Fruit fly (Drosophila melanogaster) whole organism, embryonic: ENCODE results near the gene CG10195.

Source experiments
- Bgb ChIP-seq: fragments of 200-800 bp; sonication (Bioruptor generic); IDR thresholded peaks from 2 replicates; pipeline ENCODE4 v1.3.6; 2022; ENCODE audit warnings: missing biosample characterization, missing genetic modification characterization; ENCODE audit not compliant: partially characterized antibody
- Bteb2 ChIP-seq: fragments of 200-800 bp; sonication (Bioruptor generic); optimal IDR thresholded peaks from 2 replicates; lab custom pipeline; 2016; ENCODE audit warnings: missing biosample characterization, missing genetic modification characterization
- CG10654 ChIP-seq: fragments of 200-800 bp; sonication (Bioruptor generic); optimal IDR thresholded peaks from 2 replicates; lab custom pipeline; 2016; ENCODE audit warnings: missing biosample characterization, missing genetic modification characterization
- CG1233 ChIP-seq: fragments of 200-800 bp; sonication (Bioruptor generic); optimal IDR thresholded peaks from 4 replicates; lab custom pipeline; 2018; ENCODE audit warnings: missing biosample characterization, mild to moderate bottlenecking, missing genetic modification characterization
- CG12659 ChIP-seq: fragments of 200-800 bp; sonication (Bioruptor generic); optimal IDR thresholded peaks from 3 replicates; lab custom pipeline; 2017; ENCODE audit warnings: mild to moderate bottlenecking, missing biosample characterization, missing genetic modification reagents, missing genetic modification characterization
- CG13894 ChIP-seq: fragments of 200-800 bp; sonication (Bioruptor generic); optimal IDR thresholded peaks from 3 replicates; lab custom pipeline; 2018; ENCODE audit warnings: missing biosample characterization, mild to moderate bottlenecking, missing genetic modification characterization, moderate library complexity
- CG1647 ChIP-seq: fragments of 200-800 bp; sonication (Bioruptor generic); optimal IDR thresholded peaks from 3 replicates; lab custom pipeline; 2016; ENCODE audit warnings: missing biosample characterization, missing genetic modification characterization
- CG18764 ChIP-seq: fragments of 200-800 bp; sonication (Bioruptor generic); optimal IDR thresholded peaks from 3 replicates; lab custom pipeline; 2016; ENCODE audit warnings: missing biosample characterization, missing genetic modification characterization
- CG2129 ChIP-seq: fragments of 200-800 bp; sonication (Bioruptor generic); IDR thresholded peaks from 2 replicates; pipeline ENCODE4 v1.3.6; 2022; ENCODE audit warnings: missing biosample characterization, missing genetic modification characterization; ENCODE audit not compliant: partially characterized antibody
- CG2712 ChIP-seq: fragments of 200-800 bp; optimal IDR thresholded peaks from 3 replicates; lab custom pipeline; 2019; ENCODE audit warnings: missing biosample characterization, mild to moderate bottlenecking, missing genetic modification characterization, moderate library complexity
- CG4282 ChIP-seq: fragments of 200-800 bp; sonication (Bioruptor generic); optimal IDR thresholded peaks from 2 replicates; lab custom pipeline; 2016; ENCODE audit warnings: missing biosample characterization, missing genetic modification characterization
- CG4328 ChIP-seq: fragments of 200-800 bp; sonication (Bioruptor generic); optimal IDR thresholded peaks from 3 replicates; lab custom pipeline; 2017; ENCODE audit warnings: missing biosample characterization, missing genetic modification reagents, missing genetic modification characterization
- CG4404 ChIP-seq: fragments of 200-800 bp; sonication (Bioruptor generic); IDR thresholded peaks from 2 replicates; pipeline ENCODE4 v1.3.6; 2022; ENCODE audit warnings: missing biosample characterization, missing genetic modification characterization
- CG4424 ChIP-seq: fragments of 200-800 bp; sonication (Bioruptor generic); optimal IDR thresholded peaks from 3 replicates; lab custom pipeline; 2016; ENCODE audit warnings: missing biosample characterization, missing genetic modification characterization
- CG4617 ChIP-seq: fragments of 200-800 bp; sonication (Bioruptor generic); optimal IDR thresholded peaks from 3 replicates; lab custom pipeline; 2016; ENCODE audit warnings: missing biosample characterization, missing genetic modification characterization, borderline replicate concordance
- CG6175 ChIP-seq: fragments of 200-800 bp; sonication (Bioruptor generic); IDR thresholded peaks from 3 replicates; pipeline ENCODE4 v1.3.6; 2022; ENCODE audit warnings: missing biosample characterization, missing genetic modification characterization
- CG6683 ChIP-seq: fragments of 200-800 bp; sonication (Bioruptor generic); optimal IDR thresholded peaks from 2 replicates; lab custom pipeline; 2017; ENCODE audit warnings: missing biosample characterization, mild to moderate bottlenecking, missing genetic modification characterization, missing genetic modification reagents
- CG9215 ChIP-seq: fragments of 200-800 bp; sonication (Bioruptor generic); IDR thresholded peaks from 2 replicates; pipeline ENCODE4 v1.3.6; 2022; ENCODE audit warnings: missing biosample characterization, missing genetic modification characterization
- D19B ChIP-seq: fragments of 200-800 bp; sonication (Bioruptor generic); optimal IDR thresholded peaks from 2 replicates; lab custom pipeline; 2017; ENCODE audit warnings: missing biosample characterization, mild to moderate bottlenecking, missing genetic modification characterization
- E2f2 ChIP-seq: fragments of 200-800 bp; sonication (Bioruptor generic); IDR thresholded peaks from 2 replicates; pipeline ENCODE4 v1.3.6; 2022; ENCODE audit warnings: missing biosample characterization, missing genetic modification characterization
- HLH54F ChIP-seq: fragments of 200-800 bp; sonication (Bioruptor generic); optimal IDR thresholded peaks from 3 replicates; lab custom pipeline; 2016; ENCODE audit warnings: missing biosample characterization, missing genetic modification characterization
- Hmx ChIP-seq: fragments of 200-800 bp; sonication (Bioruptor generic); optimal IDR thresholded peaks from 2 replicates; lab custom pipeline; 2016; ENCODE audit warnings: missing biosample characterization, missing genetic modification characterization
- Hr3 ChIP-seq: fragments of 200-800 bp; sonication (Bioruptor generic); optimal IDR thresholded peaks from 3 replicates; lab custom pipeline; 2016; ENCODE audit warnings: missing biosample characterization, missing genetic modification characterization
- Hr51 ChIP-seq, 2 experiments: fragments of 200-800 bp; sonication (Bioruptor generic); optimal IDR thresholded peaks; 2 replicates in 1 of 2; 3 replicates in 1 of 2; lab custom pipeline; 2016 to 2018; ENCODE audit warnings: missing biosample characterization in 2 of 2, missing genetic modification characterization in 2 of 2, mild to moderate bottlenecking in 1 of 2, moderate library complexity in 1 of 2
- NK7.1 ChIP-seq: fragments of 200-800 bp; sonication (Bioruptor generic); optimal IDR thresholded peaks from 3 replicates; lab custom pipeline; 2016; ENCODE audit warnings: missing biosample characterization, missing genetic modification characterization
- Oaz ChIP-seq: fragments of 200-800 bp; sonication (Bioruptor generic); IDR thresholded peaks from 2 replicates; pipeline ENCODE4 v1.3.6; 2022; ENCODE audit warnings: missing biosample characterization, missing genetic modification characterization
- Stat92E ChIP-seq, 3 experiments: fragments of >200 bp in 2 of 3; fragments of 200-800 bp in 1 of 3; sonication (Bioruptor generic) in 1 of 3; optimal IDR thresholded peaks; 2 replicates each; lab custom pipeline; 2017 to 2019; ENCODE audit warnings: missing biosample characterization in 3 of 3, missing genetic modification characterization in 3 of 3, mild to moderate bottlenecking in 1 of 3, moderate library complexity in 1 of 3
- aop ChIP-seq: fragments of 200-800 bp; sonication (Bioruptor generic); IDR thresholded peaks from 2 replicates; pipeline ENCODE4 v1.3.6; 2022; ENCODE audit warnings: missing biosample characterization, missing genetic modification characterization
- ase ChIP-seq: fragments of 200-800 bp; sonication (Bioruptor generic); IDR thresholded peaks from 3 replicates; pipeline ENCODE4 v1.3.6; 2022; ENCODE audit warnings: missing biosample characterization, missing genetic modification characterization
- bbx ChIP-seq: fragments of 200-800 bp; sonication (Bioruptor generic); IDR thresholded peaks from 2 replicates; pipeline ENCODE4 v1.3.6; 2022; ENCODE audit warnings: missing biosample characterization, missing genetic modification characterization; ENCODE audit not compliant: partially characterized antibody
- bigmax ChIP-seq: fragments of 200-800 bp; sonication (Bioruptor generic); optimal IDR thresholded peaks from 2 replicates; lab custom pipeline; 2018; ENCODE audit warnings: missing biosample characterization, mild to moderate bottlenecking, missing genetic modification characterization
- bsh ChIP-seq, 2 experiments: fragments of 200-800 bp; sonication (Bioruptor generic); optimal IDR thresholded peaks; 2 replicates each; lab custom pipeline; 2017 to 2018; ENCODE audit warnings: mild to moderate bottlenecking in 2 of 2, missing biosample characterization in 2 of 2, missing genetic modification characterization in 2 of 2, moderate library complexity in 1 of 2
- caup ChIP-seq: fragments of 200-800 bp; sonication (Bioruptor generic); optimal IDR thresholded peaks from 3 replicates; lab custom pipeline; 2017; ENCODE audit warnings: missing biosample characterization, mild to moderate bottlenecking, missing genetic modification characterization, moderate library complexity; ENCODE audit not compliant: severe bottlenecking
- chn ChIP-seq: fragments of 200-800 bp; sonication (Bioruptor generic); optimal IDR thresholded peaks from 2 replicates; lab custom pipeline; 2016; ENCODE audit warnings: missing biosample characterization, missing genetic modification characterization
- dpn ChIP-seq, 2 experiments: fragments of 200-800 bp; sonication (Bioruptor generic); optimal IDR thresholded peaks; 3 replicates each; lab custom pipeline; 2016; ENCODE audit warnings: missing biosample characterization in 2 of 2, missing genetic modification characterization in 2 of 2
- exex ChIP-seq: fragments of 200-800 bp; sonication (Bioruptor generic); optimal IDR thresholded peaks from 4 replicates; lab custom pipeline; 2018; ENCODE audit warnings: missing biosample characterization, mild to moderate bottlenecking, missing genetic modification characterization, moderate library complexity
- gfzf ChIP-seq: fragments of 200-800 bp; sonication (Bioruptor generic); optimal IDR thresholded peaks from 2 replicates; lab custom pipeline; 2016; ENCODE audit warnings: missing biosample characterization, mild to moderate bottlenecking, missing genetic modification characterization, moderate library complexity
- gro ChIP-seq: fragments of 200-800 bp; sonication (Bioruptor generic); optimal IDR thresholded peaks from 2 replicates; lab custom pipeline; 2016; ENCODE audit warnings: missing biosample characterization, missing genetic modification characterization
- her ChIP-seq: fragments of 200-800 bp; sonication (Bioruptor generic); optimal IDR thresholded peaks from 2 replicates; lab custom pipeline; 2016; ENCODE audit warnings: missing biosample characterization, missing genetic modification characterization
- kay ChIP-seq: fragments of 200-800 bp; sonication (Bioruptor generic); optimal IDR thresholded peaks from 2 replicates; lab custom pipeline; 2016; ENCODE audit warnings: missing biosample characterization, missing genetic modification characterization
- kni ChIP-seq: fragments of 200-800 bp; sonication (Bioruptor generic); optimal IDR thresholded peaks from 3 replicates; lab custom pipeline; 2017; ENCODE audit warnings: mild to moderate bottlenecking, missing biosample characterization, missing genetic modification reagents, missing genetic modification characterization
- lola ChIP-seq, 3 experiments: fragments of >200 bp in 2 of 3; fragments of 200-800 bp in 1 of 3; sonication (Bioruptor generic) in 1 of 3; optimal IDR thresholded peaks; 2 replicates each; lab custom pipeline; 2017 to 2019; ENCODE audit warnings: missing biosample characterization in 3 of 3, missing genetic modification characterization in 3 of 3, mild to moderate bottlenecking in 1 of 3, moderate library complexity in 1 of 3
- onecut ChIP-seq: fragments of 200-800 bp; sonication (Bioruptor generic); IDR thresholded peaks from 2 replicates; pipeline ENCODE4 v1.3.6; 2022; ENCODE audit warnings: missing biosample characterization, missing genetic modification characterization
- p53 ChIP-seq: fragments of 200-800 bp; sonication (Bioruptor generic); optimal IDR thresholded peaks from 2 replicates; lab custom pipeline; 2016; ENCODE audit warnings: missing biosample characterization, missing genetic modification characterization
- rib ChIP-seq: fragments of 200-800 bp; sonication (Bioruptor generic); IDR thresholded peaks from 2 replicates; pipeline ENCODE4 v1.3.6; 2022; ENCODE audit warnings: missing biosample characterization, missing genetic modification characterization
- salm ChIP-seq: fragments of 200-800 bp; sonication (Bioruptor generic); optimal IDR thresholded peaks from 2 replicates; lab custom pipeline; 2018; ENCODE audit warnings: missing biosample characterization, mild to moderate bottlenecking, missing genetic modification characterization
- shn ChIP-seq: fragments of 200-800 bp; sonication (Bioruptor generic); optimal IDR thresholded peaks from 3 replicates; lab custom pipeline; 2016; ENCODE audit warnings: missing biosample characterization, missing genetic modification characterization
- stc ChIP-seq: fragments of 200-800 bp; sonication (Bioruptor generic); IDR thresholded peaks from 2 replicates; pipeline ENCODE4 v1.3.6; 2022; ENCODE audit warnings: missing biosample characterization, missing genetic modification characterization
- stwl ChIP-seq: fragments of 200-800 bp; sonication (Bioruptor generic); optimal IDR thresholded peaks from 3 replicates; lab custom pipeline; 2018; ENCODE audit warnings: missing biosample characterization, mild to moderate bottlenecking, missing genetic modification characterization, moderate library complexity
- zfh2 ChIP-seq: fragments of 200-800 bp; sonication (Bioruptor generic); optimal IDR thresholded peaks from 2 replicates; lab custom pipeline; 2016; ENCODE audit warnings: missing biosample characterization, missing genetic modification characterization

The CG10195 gene

DNA sequence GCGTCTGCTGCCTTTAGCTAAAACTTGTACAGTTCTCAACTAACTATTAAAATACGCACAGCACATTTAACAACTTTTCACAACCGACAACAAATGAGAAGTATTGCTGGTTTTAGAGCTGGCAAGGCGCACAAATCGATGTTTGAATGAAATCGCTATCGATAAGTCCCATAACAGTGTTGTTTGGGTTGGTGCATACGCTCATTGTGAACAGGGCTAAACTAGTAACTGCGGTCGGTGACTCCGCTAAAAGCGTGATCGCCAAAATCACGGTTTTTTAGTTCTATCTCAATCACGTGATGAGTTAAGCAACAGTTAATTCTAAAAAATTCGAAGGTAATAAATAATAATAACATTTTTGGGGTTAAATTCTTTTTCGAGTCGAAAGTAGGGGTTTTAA, 31.1 kb downstream of the CG10195 start, which contains the start of gene Top2 (continued):
- TF ChIP-seq bsh (GFP tag; optimal IDR thresholded peaks at IDR 0.05; lab: Kevin White, UChicago), result no peak
- peak; percentile 40 for TF ChIP-seq HLH54F (GFP tag; lab: Kevin White, UChicago)
- TF ChIP-seq rib (GFP tag; lab: Robert Waterston, UW), result no peak
- no peak for TF ChIP-seq lola (GFP tag; optimal IDR thresholded peaks at IDR 0.05; lab: Kevin White, UChicago)
- TF ChIP-seq CG2712, result peak; percentile 89
- no peak for TF ChIP-seq CG4404 (GFP tag; lab: Robert Waterston, UW)
- no peak for TF ChIP-seq exex (tag; lab: Kevin White, UChicago)
- TF ChIP-seq CG1233 (GFP tag; lab: Kevin White, UChicago), result no peak
- peak; percentile 82 for TF ChIP-seq CG4617 (GFP tag; lab: Kevin White, UChicago)
- TF ChIP-seq shn (GFP tag; lab: Kevin White, UChicago), result peak; percentile 30
- TF ChIP-seq CG13894 (tag; lab: Kevin White, UChicago), result peak; percentile 58
- no peak for TF ChIP-seq onecut (GFP tag; lab: Robert Waterston, UW)
- no peak for TF ChIP-seq CG6175 (GFP tag; lab: Robert Waterston, UW)
- TF ChIP-seq her (GFP tag; lab: Kevin White, UChicago), result peak; percentile 73
- no peak for TF ChIP-seq CG1647
- TF ChIP-seq CG18764 (GFP tag; lab: Kevin White, UChicago), result no peak
- no peak for TF ChIP-seq Oaz (GFP tag; lab: Robert Waterston, UW)
- TF ChIP-seq Bteb2 (GFP tag; lab: Kevin White, UChicago), result peak; percentile 0
- peak; percentile 76 for TF ChIP-seq E2f2 (GFP tag; lab: Robert Waterston, UW)
- peak; percentile 79 for TF ChIP-seq CG12659
- no peak for TF ChIP-seq NK7.1 (GFP tag; lab: Kevin White, UChicago)
- TF ChIP-seq aop (GFP tag; lab: Robert Waterston, UW), result no peak
- no peak for TF ChIP-seq D19B (GFP tag; lab: Kevin White, UChicago)
- peak; percentile 18 for TF ChIP-seq Hr3 (GFP tag; lab: Kevin White, UChicago)
- TF ChIP-seq Stat92E (GFP tag; optimal IDR thresholded peaks at IDR 0.05; lab: Kevin White, UChicago), result no peak
- TF ChIP-seq CG4424, result peak; percentile 23
- TF ChIP-seq bbx (GFP tag; lab: Robert Waterston, UW), result peak; percentile 84
- no peak for TF ChIP-seq kay
- peak; percentile 46; the same call in 1 of the 2 replicates for TF ChIP-seq CG9215 (GFP tag; lab: Robert Waterston, UW)
- no peak for TF ChIP-seq kni (GFP tag; lab: Kevin White, UChicago)
- peak; percentile 17 for TF ChIP-seq caup (GFP tag; lab: Kevin White, UChicago)
- TF ChIP-seq CG6683 (GFP tag; lab: Kevin White, UChicago), result no peak
- peak; percentile 91 for TF ChIP-seq Bgb
- peak; percentile 61 for TF ChIP-seq gfzf (GFP tag; lab: Kevin White, UChicago)
- TF ChIP-seq CG10654 (GFP tag; lab: Kevin White, UChicago), result peak; percentile 5
- no peak for TF ChIP-seq CG4328
- TF ChIP-seq Hmx, result no peak
- peak; percentile 5 for TF ChIP-seq bigmax
- no peak for TF ChIP-seq salm (tag; lab: Kevin White, UChicago)
- peak; percentile 63 for TF ChIP-seq CG2129 (GFP tag; lab: Robert Waterston, UW)
- TF ChIP-seq zfh2, result peak; percentile 68
- peak in 1 of 2 experiments; percentile 48 for TF ChIP-seq Hr51 (GFP tag; optimal IDR thresholded peaks at IDR 0.05; lab: Kevin White, UChicago)
- TF ChIP-seq p53 (GFP tag; lab: Kevin White, UChicago), result peak; percentile 71
- TF ChIP-seq ase, result no peak
- TF ChIP-seq stc (GFP tag; lab: Robert Waterston, UW), result no peak
- TF ChIP-seq gro (GFP tag; lab: Kevin White, UChicago), result peak; percentile 61
- peak; percentile 41 for TF ChIP-seq CG4282 (GFP tag; lab: Kevin White, UChicago)
- TF ChIP-seq chn (GFP tag; lab: Kevin White, UChicago), result peak; percentile 25
- TF ChIP-seq stwl (tag; lab: Kevin White, UChicago), result peak; percentile 89
- peak; percentile 50 to 70 for TF ChIP-seq dpn (GFP tag; optimal IDR thresholded peaks at IDR 0.05; lab: Kevin White, UChicago)
